Worm (Caenorhabditis elegans): ENCODE results near the gene T05A8.11.
"Not testable (repeated sequence)": the region's sequence is repeated elsewhere in the genome, so short reads cannot be mapped to it uniquely, and the experiment has no call there.

Gene T05A8.11

DNA sequence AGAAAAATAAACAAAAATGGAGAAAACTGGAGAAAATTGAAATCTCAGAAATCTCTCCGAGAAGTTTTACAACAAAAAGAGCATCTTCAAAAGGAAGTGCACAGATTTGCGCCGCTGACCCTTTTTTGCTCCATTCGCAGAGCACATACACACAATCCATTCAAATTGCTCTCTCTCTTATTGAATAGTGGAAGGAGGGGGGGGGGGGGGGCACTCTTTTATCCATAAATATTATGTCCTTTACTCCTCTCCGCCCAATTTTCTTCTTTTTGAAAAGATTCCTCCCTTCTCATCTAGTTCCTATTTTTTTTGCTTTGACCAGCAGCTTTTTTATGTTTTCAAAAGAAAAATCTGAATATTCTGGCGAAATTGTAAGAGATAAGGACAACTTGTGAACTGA, 30.4 kb downstream of the T05A8.11 start:
- TF ChIP-seq zfh-2 (GFP tag; conservative IDR thresholded peaks at IDR 0.05) (no peak), rcor-1 (GFP tag; IDR thresholded peaks at IDR 0.05) (no peak)

DNA sequence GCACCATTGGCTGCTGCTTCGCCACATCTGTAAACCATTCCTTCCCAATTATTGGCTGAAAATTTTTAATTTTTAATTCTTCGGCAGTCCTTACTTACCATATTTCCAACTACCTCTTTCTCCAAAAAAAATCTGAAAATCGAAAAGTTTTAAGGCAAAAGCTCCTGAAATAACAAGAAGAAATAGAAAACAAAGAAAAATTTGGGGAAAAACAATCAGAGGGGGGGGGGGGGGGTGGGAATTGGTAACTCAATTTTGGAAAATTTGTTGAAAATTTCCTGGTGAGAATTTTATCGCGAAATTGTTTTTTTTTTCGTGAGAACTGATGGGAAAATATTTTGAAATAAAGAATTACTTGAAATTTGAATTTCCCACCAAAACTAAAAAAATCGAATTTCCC, 33.0 kb downstream of the T05A8.11 start, which contains the start of gene set-11:
Gene set-11, minus strand, starts transcription at position 101 of the 400 bp plus-strand sequence.
- no peak for TF ChIP-seq pha-4 (tag; optimal IDR thresholded peaks at IDR 0.05)
- TF ChIP-seq F57A8.1 (GFP tag; optimal IDR thresholded peaks at IDR 0.05): no peak
- no peak for TF ChIP-seq lir-1 (GFP tag; conservative IDR thresholded peaks at IDR 0.05)
- TF ChIP-seq Y67H2A.10 (GFP tag; conservative IDR thresholded peaks at IDR 0.05): no peak
- TF ChIP-seq somi-1 (GFP tag; optimal IDR thresholded peaks at IDR 0.05): no peak
- TF ChIP-seq snpc-3.4 (tag; optimal IDR thresholded peaks at IDR 0.05): no peak
- no peak for TF ChIP-seq die-1 (tag; optimal IDR thresholded peaks at IDR 0.05)
- no peak for TF ChIP-seq madf-3 (GFP tag; IDR thresholded peaks at IDR 0.05)
- no peak for TF ChIP-seq dpff-1 (tag; optimal IDR thresholded peaks at IDR 0.05)
- TF ChIP-seq lin-35 (GFP tag; optimal IDR thresholded peaks at IDR 0.05): no peak
- no peak for TF ChIP-seq ceh-91 (GFP tag; IDR thresholded peaks at IDR 0.05)
- no peak for TF ChIP-seq ceh-100 (GFP tag; IDR thresholded peaks at IDR 0.05)

DNA sequence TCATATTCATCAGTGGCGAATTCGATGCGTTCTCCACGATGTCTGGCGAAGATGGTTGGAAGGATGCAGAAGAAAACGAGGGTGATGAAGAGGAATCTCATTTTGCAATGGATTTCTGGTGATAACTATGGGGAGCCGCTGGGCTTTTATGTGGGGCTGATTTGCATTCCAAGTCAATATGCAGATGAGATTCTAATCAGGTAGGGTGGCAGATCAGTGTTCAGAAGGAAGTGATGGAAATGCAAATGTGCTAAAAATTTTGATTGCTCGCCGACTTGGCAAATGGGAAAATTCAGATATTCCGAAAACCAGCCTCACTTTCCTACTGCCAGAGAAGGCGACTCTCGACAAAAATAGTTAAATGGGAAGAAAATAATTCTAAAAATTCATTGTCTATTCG, 35.4 kb downstream of the T05A8.11 start, which contains the start of gene nspf-3:
Gene nspf-3, minus strand, starts transcription at position 101 of the 400 bp plus-strand sequence.
- TF ChIP-seq ztf-25 (GFP tag; IDR thresholded peaks at IDR 0.05) (no peak), attf-6 (GFP tag; IDR thresholded peaks at IDR 0.05) (no peak), ama-1 (optimal IDR thresholded peaks at IDR 0.05) (no peak), ama-1 (GFP tag; optimal IDR thresholded peaks at IDR 0.05) (no peak), dpff-1 (tag; optimal IDR thresholded peaks at IDR 0.05) (no peak), snpc-1.3 (tag; optimal IDR thresholded peaks at IDR 0.05; ENCODE audit: insufficient read depth) (no peak), attf-3 (GFP tag; conservative IDR thresholded peaks at IDR 0.05) (no peak), zim-3 (tag; optimal IDR thresholded peaks at IDR 0.05) (no peak), ztf-22 (GFP tag; optimal IDR thresholded peaks at IDR 0.05) (no peak)

DNA sequence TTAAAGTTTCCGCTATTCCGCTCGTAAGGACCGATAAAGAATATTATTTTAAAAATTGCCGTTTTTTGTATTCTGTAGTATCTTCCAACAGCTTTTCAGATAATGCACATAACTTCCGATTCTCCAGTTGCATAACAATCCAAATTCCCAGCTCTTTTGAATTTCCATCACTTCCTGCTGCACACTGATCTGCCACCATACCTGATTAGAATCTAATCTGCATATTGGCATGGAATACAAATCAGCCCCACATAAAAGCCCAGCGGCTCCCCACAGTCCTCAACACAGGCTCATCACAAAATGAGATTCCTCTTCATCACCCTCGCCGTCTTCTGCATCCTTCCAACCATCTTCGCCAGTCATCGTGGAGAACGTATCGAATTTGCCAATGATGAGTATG, 36.8 kb downstream of the T05A8.11 start, which contains the start of gene nspf-2:
Gene nspf-2, plus strand, starts transcription at position 301 of the 400 bp plus-strand sequence.
- TF ChIP-seq dox-1 (GFP tag; IDR thresholded peaks at IDR 0.05); sptf-2 (GFP tag; optimal IDR thresholded peaks at IDR 0.05); athp-1 (tag; optimal IDR thresholded peaks at IDR 0.05): not testable (repeated sequence)

DNA sequence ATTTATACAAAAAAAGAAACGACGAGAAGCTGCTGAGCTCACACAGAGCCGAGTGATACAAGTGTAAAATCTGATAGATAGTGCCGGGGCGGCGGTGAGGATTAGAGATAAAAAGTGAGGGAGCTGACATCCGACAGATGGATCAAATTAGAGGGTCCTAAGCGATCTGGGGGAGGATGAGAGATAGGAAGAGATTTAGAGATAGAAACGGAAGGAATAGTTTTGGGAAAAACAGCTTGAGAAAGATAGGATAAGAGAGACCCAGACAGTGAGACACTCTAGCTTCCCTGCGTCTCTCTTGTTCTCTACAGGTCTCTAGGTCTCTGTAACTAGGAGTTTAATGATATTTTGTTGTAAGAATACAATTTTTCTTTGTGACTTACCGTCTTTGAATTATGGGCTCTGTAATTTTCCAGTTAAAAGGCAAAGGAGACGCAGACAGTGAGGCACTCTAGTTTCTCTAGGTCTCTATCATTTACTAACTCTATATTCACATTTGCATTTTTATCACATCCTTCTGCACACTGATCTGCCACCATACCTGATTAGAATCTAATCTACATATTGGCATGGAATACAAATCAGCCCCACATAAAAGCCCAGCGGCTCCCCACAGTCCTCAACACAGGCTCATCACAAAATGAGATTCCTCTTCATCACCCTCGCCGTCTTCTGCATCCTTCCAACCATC, 38.3 kb downstream of the T05A8.11 start, which contains the start of the genes sup-9 and nspf-1:
Gene sup-9, minus strand, starts transcription at position 43 of the 691 bp plus-strand sequence.
Gene nspf-1, plus strand, starts transcription at position 641 of the 691 bp plus-strand sequence.
- TF ChIP-seq hmg-20 (GFP tag; IDR thresholded peaks at IDR 0.05) (no peak), ceh-27 (GFP tag; optimal IDR thresholded peaks at IDR 0.05) (no peak), ceh-40 (GFP tag; IDR thresholded peaks at IDR 0.05) (no peak), ztf-26 (tag; optimal IDR thresholded peaks at IDR 0.05) (no peak), bed-1 (GFP tag; IDR thresholded peaks at IDR 0.05) (no peak), F49E8.2 (tag; optimal IDR thresholded peaks at IDR 0.05; ENCODE audit: insufficient read depth) (no peak), cebp-1 (GFP tag; IDR thresholded peaks at IDR 0.05) (no peak), cebp-1 (tag; optimal IDR thresholded peaks at IDR 0.05) (no peak), Y53F4B.3 (GFP tag; IDR thresholded peaks at IDR 0.05) (no peak), ama-1 (optimal IDR thresholded peaks at IDR 0.05) (no peak), ama-1 (GFP tag; optimal IDR thresholded peaks at IDR 0.05) (no peak), hlh-26 (GFP tag; conservative IDR thresholded peaks at IDR 0.05) (no peak), gei-17 (GFP tag; optimal IDR thresholded peaks at IDR 0.05) (no peak), F37B4.10 (GFP tag; IDR thresholded peaks at IDR 0.05) (no peak), ets-4 (GFP tag; optimal IDR thresholded peaks at IDR 0.05) (no peak), nfya-2 (GFP tag; IDR thresholded peaks at IDR 0.05) (no peak), akir-1 (GFP tag; optimal IDR thresholded peaks at IDR 0.05) (no peak), C06A6.2 (GFP tag; conservative IDR thresholded peaks at IDR 0.05) (no peak), lin-40 (tag; optimal IDR thresholded peaks at IDR 0.05) (no peak)
